Worm (Caenorhabditis elegans) whole organism, late embryonic: ENCODE measurements around the gene K02A6.3.

ENCODE experiments used
- ama-1 ChIP-seq: fragments of 150-350 bp; optimal IDR thresholded peaks from 2 replicates; lab custom pipeline; 2014
- ceh-19 ChIP-seq: fragments of 200-800 bp; sonication (Bioruptor generic); optimal IDR thresholded peaks from 2 replicates; lab custom pipeline; 2018; ENCODE audit warnings: mild to moderate bottlenecking, missing genetic modification characterization, missing compliant biosample characterization
- ceh-6 ChIP-seq: fragments of 200-800 bp; sonication (Bioruptor generic); optimal IDR thresholded peaks from 2 replicates; lab custom pipeline; 2018; ENCODE audit warnings: mild to moderate bottlenecking, missing genetic modification characterization, missing compliant biosample characterization
- elt-2 ChIP-seq: sonication (generic microtip); optimal IDR thresholded peaks from 2 replicates; lab custom pipeline; 2016; ENCODE audit warnings: missing genetic modification reagents, missing genetic modification characterization, missing compliant biosample characterization
- hlh-30 ChIP-seq: sonication (generic microtip); optimal IDR thresholded peaks from 2 replicates; lab custom pipeline; 2017; ENCODE audit warnings: antibody characterized with exemption, missing genetic modification characterization, missing compliant biosample characterization; ENCODE audit not compliant: insufficient read depth
- madf-2 ChIP-seq: sonication (generic microtip); optimal IDR thresholded peaks from 2 replicates; lab custom pipeline; 2017; ENCODE audit warnings: missing genetic modification characterization, missing compliant biosample characterization
- nhr-11 ChIP-seq: fragments of 150-350 bp; optimal IDR thresholded peaks from 2 replicates; lab custom pipeline; 2014; ENCODE audit warnings: missing biosample characterization, missing genetic modification characterization
- odd-2 ChIP-seq: sonication (generic microtip); optimal IDR thresholded peaks from 2 replicates; lab custom pipeline; 2017; ENCODE audit warnings: antibody characterized with exemption, mild to moderate bottlenecking, missing genetic modification characterization, missing compliant biosample characterization
- pha-2 ChIP-seq: sonication (generic microtip); optimal IDR thresholded peaks from 2 replicates; lab custom pipeline; 2017; ENCODE audit warnings: mild to moderate bottlenecking, missing genetic modification characterization, missing compliant biosample characterization
- tbx-7 ChIP-seq: sonication (generic microtip); optimal IDR thresholded peaks from 2 replicates; lab custom pipeline; 2016; ENCODE audit warnings: missing genotype, missing genetic modification characterization, missing compliant biosample characterization

- TF ChIP-seq tbx-7 (tag; lab: Kevin White, UChicago) (no peak), elt-2 (peak; percentile 46), odd-2 (tag; lab: Kevin White, UChicago) (no peak), hlh-30 (tag; lab: Kevin White, UChicago) (no peak), madf-2 (tag; lab: Kevin White, UChicago) (no peak), ceh-6 (no peak), ama-1 (lab: Kevin White, UChicago) (no peak), ceh-19 (GFP tag; lab: Kevin White, UChicago) (no peak), nhr-11 (tag; lab: Kevin White, UChicago) (no peak), pha-2 (tag; lab: Kevin White, UChicago) (no peak)
Measured at ce11 chrX:8246126-8246525, 14.4 kb upstream of the K02A6.3 start, which contains the start of gene kqt-2.
